Worm (Caenorhabditis elegans) whole organism, early embryonic: Measurements from ENCODE around the gene egl-38.

Experiments
- ama-1 ChIP-seq: fragments of 150-350 bp; optimal IDR thresholded peaks from 2 replicates; lab custom pipeline; 2014
- ceh-13 ChIP-seq: fragments of 200-800 bp; sonication (Bioruptor generic); optimal IDR thresholded peaks from 2 replicates; lab custom pipeline; 2018; ENCODE audit warnings: mild to moderate bottlenecking, missing genetic modification characterization, missing compliant biosample characterization
- flt-1 ChIP-seq: fragments of 200-800 bp; sonication (Bioruptor generic); IDR thresholded peaks from 2 replicates; pipeline ENCODE4 v1.3.6; 2022; ENCODE audit warnings: missing genetic modification characterization, missing compliant biosample characterization
- hmbx-1 ChIP-seq: sonication (generic microtip); optimal IDR thresholded peaks from 2 replicates; lab custom pipeline; 2016; ENCODE audit warnings: mild to moderate bottlenecking, missing genetic modification characterization, missing compliant biosample characterization
- hnd-1 ChIP-seq: sonication (generic microtip); optimal IDR thresholded peaks from 2 replicates; lab custom pipeline; 2016; ENCODE audit warnings: missing genetic modification characterization, missing compliant biosample characterization
- pes-1 ChIP-seq: fragments of 200-800 bp; sonication (Bioruptor generic); IDR thresholded peaks from 2 replicates; pipeline ENCODE4 v1.3.6; 2022; ENCODE audit warnings: missing genetic modification reagents, missing genetic modification characterization, missing compliant biosample characterization
- sea-1 ChIP-seq: fragments of 200-800 bp; sonication (Bioruptor generic); conservative IDR thresholded peaks from 2 replicates; pipeline ENCODE4 v1.3.6; 2022; ENCODE audit warnings: missing genetic modification characterization, missing compliant biosample characterization
- tra-4 ChIP-seq: sonication (generic microtip); optimal IDR thresholded peaks from 2 replicates; lab custom pipeline; 2017; ENCODE audit warnings: missing genetic modification characterization, missing compliant biosample characterization

DNA sequence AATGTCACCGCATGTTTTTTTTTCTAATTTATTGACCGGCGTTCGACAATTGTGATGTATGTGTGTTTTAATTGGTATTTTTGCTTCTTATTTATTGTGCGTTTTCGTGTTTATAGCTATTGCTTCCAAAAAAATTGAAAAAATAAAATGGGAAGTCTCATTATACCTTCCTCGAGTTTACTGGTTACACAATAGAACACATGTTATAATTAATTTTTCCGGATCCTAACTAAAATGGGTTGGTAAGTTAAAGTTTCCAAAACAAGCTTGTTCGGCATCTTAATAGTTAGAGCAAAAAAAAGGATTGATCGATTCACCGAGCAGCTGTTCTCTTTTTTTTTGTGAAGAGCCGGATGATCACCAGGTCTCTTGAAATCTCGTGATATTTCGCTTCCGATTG is 45.2 kb upstream of the egl-38 start, which contains the start of gene ttr-54:
- no peak for TF ChIP-seq hnd-1
- TF ChIP-seq ama-1 (lab: Kevin White, UChicago): no peak
- TF ChIP-seq flt-1 (GFP tag; lab: Robert Waterston, UW): no peak
- no peak for TF ChIP-seq sea-1
- TF ChIP-seq ceh-13 (GFP tag; lab: Kevin White, UChicago): no peak
- TF ChIP-seq tra-4 (tag; lab: Kevin White, UChicago): no peak
- no peak for TF ChIP-seq pes-1
- no peak for TF ChIP-seq hmbx-1 (tag; lab: Kevin White, UChicago)
